Fruit fly (Drosophila melanogaster) Kc167 (cell line): ENCODE measurements around the gene CG42821.

ENCODE experiments used
- Myc ChIP-seq: fragments of >200 bp; optimal IDR thresholded peaks from 2 replicates; lab custom pipeline; 2017; ENCODE audit warnings: missing external identifiers
- Sin3A ChIP-seq: fragments of >200 bp; optimal IDR thresholded peaks from 2 replicates; lab custom pipeline; 2018; ENCODE audit warnings: missing external identifiers
- h ChIP-seq: fragments of >200 bp; optimal IDR thresholded peaks from 3 replicates; lab custom pipeline; 2018; ENCODE audit warnings: missing external identifiers
- insv ChIP-seq: fragments of >200 bp; optimal IDR thresholded peaks from 3 replicates; lab custom pipeline; 2018; ENCODE audit warnings: missing external identifiers
- psq ChIP-seq: fragments of >200 bp; optimal IDR thresholded peaks from 2 replicates; lab custom pipeline; 2017; ENCODE audit warnings: missing external identifiers
- ttk ChIP-seq: sonication (Bioruptor generic); optimal IDR thresholded peaks from 2 replicates; lab custom pipeline; 2017; ENCODE audit warnings: missing external identifiers

CG42821 gene

DNA sequence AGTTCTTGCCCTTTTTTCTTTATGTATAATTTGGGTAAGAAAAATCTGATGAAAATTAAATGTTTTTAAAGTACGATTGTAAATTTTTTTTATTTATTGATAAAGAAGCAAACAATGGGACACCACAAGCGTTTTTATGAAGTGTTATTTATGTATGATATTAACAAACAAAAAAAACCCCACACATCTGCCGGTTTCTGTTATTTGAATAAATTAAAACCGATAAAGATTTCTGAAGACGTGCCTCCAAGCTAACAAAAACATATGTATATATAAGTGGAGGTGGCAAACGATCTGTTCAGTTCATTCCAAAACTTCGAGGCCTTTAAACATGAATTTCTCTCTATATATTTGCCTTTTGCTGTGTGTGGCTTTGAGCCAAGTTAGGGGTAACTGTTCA lies 724 bp downstream of the CG42821 start, which contains the start of gene CG42822:
Gene CG42822 (plus strand): TSS at position 301 of the 400 bp plus-strand sequence.
- TF ChIP-seq h (no peak), ttk (lab: Kevin White, UChicago) (no peak), Sin3A (lab: Kevin White, UChicago) (no peak), insv (lab: Kevin White, UChicago) (no peak), Myc (lab: Kevin White, UChicago) (no peak), psq (lab: Kevin White, UChicago) (no peak)

DNA sequence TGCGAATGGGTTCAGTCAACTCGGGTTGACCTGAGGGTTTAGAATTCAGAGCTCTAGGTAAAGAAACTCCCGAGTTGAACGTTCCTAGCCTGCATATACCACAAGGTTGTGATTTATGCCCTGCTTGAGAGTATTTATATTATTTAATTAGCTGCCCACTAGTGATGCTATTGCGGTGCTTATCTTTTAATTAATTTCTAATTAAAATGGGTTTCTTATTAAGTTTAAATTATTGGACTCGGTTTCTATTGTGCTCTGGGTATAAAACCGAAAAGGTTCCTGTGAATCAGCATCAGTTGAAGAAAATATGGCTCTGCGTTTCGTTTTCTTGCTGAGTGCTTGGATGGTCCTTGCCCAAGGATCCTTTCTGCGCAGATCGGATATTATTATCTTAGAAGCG lies 2.6 kb downstream of the CG42821 start, which contains the start of gene CG5866:
Gene CG5866 (plus strand): TSS at position 301 of the 400 bp plus-strand sequence.
- TF ChIP-seq ttk (lab: Kevin White, UChicago) (no peak), Myc (lab: Kevin White, UChicago) (no peak), psq (lab: Kevin White, UChicago) (no peak), insv (lab: Kevin White, UChicago) (no peak), h (no peak), Sin3A (lab: Kevin White, UChicago) (no peak)

DNA sequence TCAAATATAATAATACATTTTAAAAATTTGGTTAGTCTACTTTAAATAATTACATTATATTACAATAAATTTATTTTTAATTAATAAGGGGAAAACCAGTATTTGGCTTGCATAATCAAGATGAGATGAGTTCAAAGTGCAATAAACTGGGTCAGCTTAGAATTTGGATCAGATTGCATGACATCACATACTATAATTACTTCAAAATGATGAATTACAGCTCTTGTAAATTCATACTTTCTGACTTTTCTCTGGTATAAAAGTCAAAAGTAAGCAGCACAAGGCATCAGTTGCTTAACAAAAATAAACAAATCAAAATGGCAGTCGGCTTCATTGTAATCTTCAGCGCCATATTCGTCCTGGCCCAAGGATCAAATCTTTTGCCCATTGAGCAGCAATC lies 4.3 kb downstream of the CG42821 start, which contains the start of gene CG33333:
Gene CG33333 (plus strand): TSS at position 301 of the 400 bp plus-strand sequence.
- TF ChIP-seq h (no peak), Sin3A (lab: Kevin White, UChicago) (no peak), Myc (lab: Kevin White, UChicago) (no peak), ttk (lab: Kevin White, UChicago) (no peak), insv (lab: Kevin White, UChicago) (no peak), psq (lab: Kevin White, UChicago) (no peak)

DNA sequence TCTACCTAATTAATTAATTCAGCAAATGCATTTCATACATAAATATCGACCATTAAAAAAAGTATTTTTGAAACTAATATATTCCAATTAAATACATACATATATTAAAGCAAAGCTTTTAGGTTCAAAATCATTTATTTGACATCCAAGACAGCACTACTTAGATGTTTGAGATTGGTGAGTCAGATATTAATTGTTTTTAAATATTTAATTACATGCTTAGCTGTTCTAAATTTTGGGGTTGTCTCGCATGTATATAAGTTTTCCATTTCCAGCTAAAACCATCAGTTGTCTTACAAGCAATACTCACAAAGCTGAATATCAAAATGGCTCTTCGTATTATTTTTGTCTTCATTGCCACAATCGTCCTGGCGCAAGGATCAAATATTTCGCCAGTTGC lies 5.6 kb downstream of the CG42821 start, which contains the start of gene CG42834:
Gene CG42834 (plus strand): TSS at position 301 of the 400 bp plus-strand sequence.
- TF ChIP-seq h (no peak), Myc (lab: Kevin White, UChicago) (no peak), insv (lab: Kevin White, UChicago) (no peak), psq (lab: Kevin White, UChicago) (no peak), Sin3A (lab: Kevin White, UChicago) (no peak), ttk (lab: Kevin White, UChicago) (no peak)

- TF ChIP-seq Sin3A (lab: Kevin White, UChicago) (no peak), Myc (lab: Kevin White, UChicago) (no peak), psq (lab: Kevin White, UChicago) (no peak), h (no peak), ttk (lab: Kevin White, UChicago) (no peak), insv (lab: Kevin White, UChicago) (no peak)
Observed at dm6 chr3R:17420338-17420737, 7.5 kb downstream of the CG42821 start, which contains the start of gene CG42835. CG42835 (plus strand) TSS chr3R:17420638.

- TF ChIP-seq psq (lab: Kevin White, UChicago): no peak
Observed at dm6 chr3R:17422102-17422501, 9.2 kb downstream of the CG42821 start, which contains the start of gene CG14332. CG14332 (minus strand) TSS chr3R:17422202.

DNA sequence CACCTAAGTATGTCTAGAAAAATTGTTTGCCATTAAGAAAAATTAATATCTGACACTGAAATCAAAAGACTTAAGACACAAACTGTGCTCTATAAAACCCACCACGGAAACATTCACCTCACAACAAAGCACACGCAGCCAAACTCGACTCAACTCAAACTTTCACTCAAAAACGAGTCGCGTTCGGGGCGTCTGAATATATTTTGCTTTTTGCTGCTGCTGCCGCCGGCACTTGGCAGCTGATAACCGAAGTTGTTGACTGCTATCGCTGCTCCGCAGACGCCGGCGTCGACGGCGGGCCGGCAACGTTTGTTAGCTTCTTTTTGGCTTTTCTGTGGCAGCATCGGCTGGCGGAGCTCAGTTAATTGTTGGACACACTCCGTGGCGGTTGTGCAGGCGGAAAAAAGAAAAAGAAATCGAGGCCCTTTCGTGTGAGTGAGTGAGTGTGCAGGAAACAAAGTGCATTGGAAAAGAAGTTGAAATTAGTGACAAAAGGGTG lies 12.6 kb downstream of the CG42821 start, which contains the start of gene cysu:
Gene cysu (plus strand): TSS at position 352 of the 499 bp plus-strand sequence.
- TF ChIP-seq Sin3A (lab: Kevin White, UChicago): no peak
- TF ChIP-seq psq (lab: Kevin White, UChicago): no peak
- no peak for TF ChIP-seq ttk (lab: Kevin White, UChicago)
- no peak for TF ChIP-seq insv (lab: Kevin White, UChicago)
- TF ChIP-seq h: no peak
- TF ChIP-seq Myc (lab: Kevin White, UChicago): no peak

DNA sequence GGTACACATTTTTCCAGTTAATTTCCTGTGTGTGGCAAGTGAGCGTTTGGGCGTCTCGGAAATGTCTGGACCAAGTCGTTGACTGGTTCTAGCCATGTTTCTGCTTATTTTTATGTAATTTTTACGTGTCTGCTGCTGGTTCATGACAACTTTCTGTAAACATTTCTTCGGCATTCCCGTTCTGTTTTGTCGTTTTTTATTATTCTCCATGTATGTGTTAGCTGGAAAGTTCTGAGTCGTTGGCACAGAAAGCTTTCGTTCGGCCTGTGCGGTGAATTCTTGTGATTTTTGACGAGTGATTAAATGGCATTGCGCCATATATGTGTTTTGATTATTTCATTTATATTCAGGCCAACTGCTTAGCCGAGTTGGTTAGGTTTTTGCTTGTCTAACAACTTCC lies 13.4 kb downstream of the CG42821 start:
- TF ChIP-seq h (no peak), Myc (lab: Kevin White, UChicago) (no peak), psq (lab: Kevin White, UChicago) (no peak), Sin3A (lab: Kevin White, UChicago) (no peak), insv (lab: Kevin White, UChicago) (no peak), ttk (lab: Kevin White, UChicago) (no peak)

- TF ChIP-seq psq (lab: Kevin White, UChicago) (no peak), ttk (lab: Kevin White, UChicago) (no peak), Sin3A (lab: Kevin White, UChicago) (no peak), h (no peak), insv (lab: Kevin White, UChicago) (no peak), Myc (lab: Kevin White, UChicago) (no peak)
Observed at dm6 chr3R:17430481-17430880, 17.6 kb downstream of the CG42821 start.

- TF ChIP-seq ttk (lab: Kevin White, UChicago) (no peak), insv (lab: Kevin White, UChicago) (no peak), Myc (lab: Kevin White, UChicago) (no peak), psq (lab: Kevin White, UChicago) (no peak), Sin3A (lab: Kevin White, UChicago) (no peak), h (no peak)
Observed at dm6 chr3R:17433117-17433516, 20.2 kb downstream of the CG42821 start.

DNA sequence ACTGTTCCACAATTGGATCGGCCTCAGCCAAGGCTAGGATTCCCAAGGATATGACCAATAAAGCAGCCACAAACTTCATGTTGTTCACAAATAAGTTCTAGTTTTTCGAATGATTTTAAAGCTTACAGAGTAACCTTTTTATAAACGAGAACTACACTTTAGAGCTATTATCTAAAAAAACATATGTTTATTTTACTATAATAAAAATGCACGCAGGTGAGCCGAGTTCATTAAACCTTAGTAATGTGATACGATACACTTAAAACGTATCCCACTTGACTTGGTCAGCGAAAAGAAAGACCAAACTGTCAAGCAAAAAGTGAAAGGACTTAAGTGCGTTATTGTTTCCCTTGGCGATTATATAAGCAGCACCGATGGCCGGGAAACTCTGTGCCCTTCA lies 21.5 kb downstream of the CG42821 start, which contains the start of gene CG44090:
Gene CG44090 (minus strand): TSS at position 101 of the 400 bp plus-strand sequence.
- TF ChIP-seq ttk (lab: Kevin White, UChicago) (no peak), Myc (lab: Kevin White, UChicago) (no peak), Sin3A (lab: Kevin White, UChicago) (no peak), insv (lab: Kevin White, UChicago) (no peak), h (no peak), psq (lab: Kevin White, UChicago) (no peak)

dm6 chr3R:17440628-17441027 lies 27.8 kb downstream of the CG42821 start, which contains the start of gene CG14331:
CG14331 (minus strand) TSS chr3R:17440728.
- TF ChIP-seq Myc (lab: Kevin White, UChicago) (no peak), ttk (lab: Kevin White, UChicago) (no peak), psq (lab: Kevin White, UChicago) (no peak), insv (lab: Kevin White, UChicago) (no peak), Sin3A (lab: Kevin White, UChicago) (no peak)
